Fruit fly (Drosophila melanogaster) whole organism: ENCODE measurements around the gene LSm-4.

ENCODE experiments used
- EcR ChIP-seq, 2 experiments: fragments of >200 bp; optimal IDR thresholded peaks; 2 replicates each; lab custom pipeline; 2017; ENCODE audit warnings: missing biosample characterization in 2 of 2, missing genetic modification characterization in 2 of 2, missing genetic modification reagents in 2 of 2
- pan ChIP-seq: fragments of >200 bp; optimal IDR thresholded peaks from 2 replicates; lab custom pipeline; 2017

dm6 chr2L:10452296-10452695, 47.3 kb upstream of the LSm-4 start, which contains the start of gene ppk10:
- TF ChIP-seq pan (lab: Kevin White, UChicago), result no peak
- no peak for TF ChIP-seq EcR (GFP tag; optimal IDR thresholded peaks at IDR 0.05; lab: Kevin White, UChicago)
